Worm (Caenorhabditis elegans) whole organism, late embryonic: ENCODE data around the gene R12C12.6.
A peak's percentile ranks its signal among the peaks of the same experiment; 100 is the strongest.
"Not testable (repeated sequence)": the region's sequence is repeated elsewhere in the genome, so short reads cannot be mapped to it uniquely, and the experiment has no call there.

Source experiments
- C08G9.2 ChIP-seq: sonication (generic microtip); optimal IDR thresholded peaks from 2 replicates; lab custom pipeline; 2016; ENCODE audit warnings: mild to moderate bottlenecking, missing genetic modification characterization, moderate library complexity, missing compliant biosample characterization
- C38D4.7 ChIP-seq: fragments of 200-800 bp; sonication (Bioruptor generic); optimal IDR thresholded peaks from 2 replicates; lab custom pipeline; 2018; ENCODE audit warnings: mild to moderate bottlenecking, missing genetic modification characterization, moderate library complexity, missing compliant biosample characterization
- K02D7.2 ChIP-seq: sonication (generic microtip); optimal IDR thresholded peaks from 2 replicates; lab custom pipeline; 2017; ENCODE audit warnings: mild to moderate bottlenecking, missing genetic modification characterization, missing compliant biosample characterization
- T23F11.4 ChIP-seq: fragments of 200-800 bp; sonication (Bioruptor generic); optimal IDR thresholded peaks from 2 replicates; lab custom pipeline; 2018; ENCODE audit warnings: mild to moderate bottlenecking, missing genetic modification characterization, missing compliant biosample characterization
- Y22D7AL.16 ChIP-seq: sonication (generic microtip); optimal IDR thresholded peaks from 2 replicates; lab custom pipeline; 2016; ENCODE audit warnings: missing genetic modification characterization, missing compliant biosample characterization
- ahr-1 ChIP-seq: sonication (generic microtip); optimal IDR thresholded peaks from 2 replicates; lab custom pipeline; 2016; ENCODE audit warnings: missing genetic modification characterization, missing compliant biosample characterization
- ama-1 ChIP-seq: fragments of 150-350 bp; optimal IDR thresholded peaks from 2 replicates; lab custom pipeline; 2014
- ceh-18 ChIP-seq: sonication (generic microtip); optimal IDR thresholded peaks from 2 replicates; lab custom pipeline; 2016; ENCODE audit warnings: missing genetic modification characterization, missing compliant biosample characterization
- ceh-22 ChIP-seq: sonication (generic microtip); optimal IDR thresholded peaks from 2 replicates; lab custom pipeline; 2017; ENCODE audit warnings: missing biosample characterization, missing genetic modification characterization
- ceh-24 ChIP-seq: sonication (generic microtip); optimal IDR thresholded peaks from 2 replicates; lab custom pipeline; 2016; ENCODE audit warnings: mild to moderate bottlenecking, missing genetic modification characterization, missing compliant biosample characterization
- ceh-30 ChIP-seq: fragments of 150-350 bp; optimal IDR thresholded peaks from 2 replicates; lab custom pipeline; 2014; ENCODE audit warnings: missing biosample characterization, missing genetic modification characterization
- ceh-31 ChIP-seq: sonication (generic microtip); optimal IDR thresholded peaks from 2 replicates; lab custom pipeline; 2016; ENCODE audit warnings: missing genetic modification characterization, missing compliant biosample characterization
- ceh-48 ChIP-seq: sonication (generic microtip); optimal IDR thresholded peaks from 2 replicates; lab custom pipeline; 2016; ENCODE audit warnings: missing genetic modification characterization, inconsistent platforms, missing compliant biosample characterization
- ceh-9 ChIP-seq: sonication (generic microtip); optimal IDR thresholded peaks from 2 replicates; lab custom pipeline; 2016; ENCODE audit warnings: mild to moderate bottlenecking, missing genetic modification characterization, inconsistent platforms, missing compliant biosample characterization
- che-1 ChIP-seq: sonication (generic microtip); optimal IDR thresholded peaks from 2 replicates; lab custom pipeline; 2016; ENCODE audit warnings: mild to moderate bottlenecking, missing genetic modification characterization, missing compliant biosample characterization
- dve-1 ChIP-seq: sonication (generic microtip); optimal IDR thresholded peaks from 2 replicates; lab custom pipeline; 2017; ENCODE audit warnings: antibody characterized with exemption, mild to moderate bottlenecking, missing genetic modification characterization, missing compliant biosample characterization
- elt-2 ChIP-seq: sonication (generic microtip); optimal IDR thresholded peaks from 2 replicates; lab custom pipeline; 2016; ENCODE audit warnings: missing genetic modification reagents, missing genetic modification characterization, missing compliant biosample characterization
- elt-4 ChIP-seq: sonication (generic microtip); optimal IDR thresholded peaks from 2 replicates; lab custom pipeline; 2016; ENCODE audit warnings: missing genetic modification characterization, missing compliant biosample characterization
- ets-4 ChIP-seq: sonication (generic microtip); optimal IDR thresholded peaks from 2 replicates; lab custom pipeline; 2016; ENCODE audit warnings: missing genetic modification characterization, missing compliant biosample characterization
- fax-1 ChIP-seq: sonication (generic microtip); optimal IDR thresholded peaks from 2 replicates; lab custom pipeline; 2016; ENCODE audit warnings: missing genotype, missing genetic modification characterization, missing compliant biosample characterization
- fkh-10 ChIP-seq: fragments of 150-350 bp; optimal IDR thresholded peaks from 2 replicates; lab custom pipeline; 2014; ENCODE audit warnings: missing biosample characterization, missing genetic modification reagents, missing genetic modification characterization
- fkh-6 ChIP-seq: sonication (generic microtip); optimal IDR thresholded peaks from 2 replicates; lab custom pipeline; 2016; ENCODE audit warnings: missing genetic modification characterization, missing compliant biosample characterization
- gmeb-2 ChIP-seq: sonication (generic microtip); optimal IDR thresholded peaks from 2 replicates; lab custom pipeline; 2016; ENCODE audit warnings: missing genetic modification characterization, inconsistent platforms, missing compliant biosample characterization
- hlh-30 ChIP-seq: sonication (generic microtip); optimal IDR thresholded peaks from 2 replicates; lab custom pipeline; 2017; ENCODE audit warnings: antibody characterized with exemption, missing genetic modification characterization, missing compliant biosample characterization; ENCODE audit not compliant: insufficient read depth
- lim-6 ChIP-seq: sonication (generic microtip); optimal IDR thresholded peaks from 2 replicates; lab custom pipeline; 2016; ENCODE audit warnings: missing genetic modification characterization, missing compliant biosample characterization
- madf-2 ChIP-seq: sonication (generic microtip); optimal IDR thresholded peaks from 2 replicates; lab custom pipeline; 2017; ENCODE audit warnings: missing genetic modification characterization, missing compliant biosample characterization
- nhr-11 ChIP-seq: fragments of 150-350 bp; optimal IDR thresholded peaks from 2 replicates; lab custom pipeline; 2014; ENCODE audit warnings: missing biosample characterization, missing genetic modification characterization
- pag-3 ChIP-seq: sonication (generic microtip); optimal IDR thresholded peaks from 2 replicates; lab custom pipeline; 2016; ENCODE audit warnings: missing compliant biosample characterization, missing genetic modification characterization, borderline replicate concordance
- pat-9 ChIP-seq: fragments of 200-800 bp; sonication (Bioruptor generic); optimal IDR thresholded peaks from 2 replicates; lab custom pipeline; 2018; ENCODE audit warnings: mild to moderate bottlenecking, missing genetic modification characterization, moderate library complexity, missing compliant biosample characterization
- pax-1 ChIP-seq: fragments of 150-350 bp; optimal IDR thresholded peaks from 2 replicates; lab custom pipeline; 2014; ENCODE audit warnings: missing biosample characterization, missing genetic modification characterization
- syd-9 ChIP-seq: sonication (generic microtip); optimal IDR thresholded peaks from 2 replicates; lab custom pipeline; 2016; ENCODE audit warnings: mild to moderate bottlenecking, missing genetic modification characterization, moderate library complexity, missing compliant biosample characterization
- tbx-7 ChIP-seq: sonication (generic microtip); optimal IDR thresholded peaks from 2 replicates; lab custom pipeline; 2016; ENCODE audit warnings: missing genotype, missing genetic modification characterization, missing compliant biosample characterization
- unc-3 ChIP-seq, 2 experiments: fragments of 200-800 bp in 1 of 2; sonication (Bioruptor generic) in 1 of 2; sonication (generic microtip) in 1 of 2; conservative IDR thresholded peaks in 1 of 2; optimal IDR thresholded peaks in 1 of 2; 2 replicates each; pipeline versions ENCODE4 v1.3.6 to Lab custom; 2016 to 2022; ENCODE audit warnings: missing compliant biosample characterization in 2 of 2, missing genetic modification characterization in 2 of 2, missing genetic modification reagents in 1 of 2
- unc-42 ChIP-seq: sonication (generic microtip); optimal IDR thresholded peaks from 2 replicates; lab custom pipeline; 2016; ENCODE audit warnings: missing genotype, missing genetic modification characterization, missing compliant biosample characterization
- ztf-16 ChIP-seq: sonication (generic microtip); optimal IDR thresholded peaks from 2 replicates; lab custom pipeline; 2017; ENCODE audit warnings: missing genetic modification characterization, missing compliant biosample characterization

The R12C12.6 gene

ce11 chrII:6022596-6022995, 25.1 kb downstream of the R12C12.6 start:
- TF ChIP-seq che-1 = peak; percentile 2
- no peak for TF ChIP-seq ceh-9 (tag; lab: Kevin White, UChicago)
- no peak for TF ChIP-seq pat-9
- TF ChIP-seq C38D4.7 (GFP tag; lab: Kevin White, UChicago) = no peak
- TF ChIP-seq nhr-11 (tag; lab: Kevin White, UChicago) = no peak
- no peak for TF ChIP-seq ceh-24

- TF ChIP-seq madf-2 (tag; lab: Kevin White, UChicago) (no peak), elt-2 (no peak), ceh-22 (no peak), dve-1 (no peak), elt-4 (tag; lab: Kevin White, UChicago) (no peak), pax-1 (tag; lab: Kevin White, UChicago) (no peak), ceh-30 (tag; lab: Kevin White, UChicago) (no peak), lim-6 (tag; lab: Kevin White, UChicago) (no peak)
These were observed 27.3 kb downstream of the R12C12.6 start, which contains the start of gene ZK84.1 for ce11 chrII:6020353-6020752. Gene ZK84.1 (plus strand): TSS chrII:6020653.

DNA sequence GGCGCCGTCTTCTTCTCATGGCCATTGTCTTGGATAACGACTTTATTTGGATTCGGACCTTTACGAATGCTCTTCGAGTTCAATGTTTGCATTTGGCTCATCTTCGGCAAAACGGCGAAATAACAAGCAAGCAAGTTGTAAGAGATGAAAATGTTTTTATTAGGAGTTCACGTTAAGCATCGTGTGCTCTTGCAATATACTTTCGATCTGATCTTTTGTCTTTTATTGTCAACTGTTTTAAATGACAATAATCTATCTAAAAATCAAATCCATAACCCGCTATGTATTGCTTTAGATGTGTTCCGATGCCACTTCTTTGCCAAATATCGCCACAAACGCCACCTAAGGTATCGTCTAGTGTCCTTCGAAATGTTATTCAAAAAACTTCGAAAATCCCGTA, 31.3 kb downstream of the R12C12.6 start, which contains the start of gene ZK84.5:
TSS of gene ZK84.5 (minus strand) at position 101 of the 400 bp plus-strand sequence.
- no peak for TF ChIP-seq C38D4.7 (GFP tag; lab: Kevin White, UChicago)
- no peak for TF ChIP-seq C08G9.2 (tag; lab: Kevin White, UChicago)
- TF ChIP-seq K02D7.2 (tag; lab: Kevin White, UChicago) = no peak
- no peak for TF ChIP-seq unc-42 (tag; lab: Kevin White, UChicago)
- no peak for TF ChIP-seq Y22D7AL.16
- no peak for TF ChIP-seq ceh-30 (tag; lab: Kevin White, UChicago)
- no peak for TF ChIP-seq T23F11.4
- TF ChIP-seq ceh-31 = no peak
- no peak for TF ChIP-seq fax-1 (tag; lab: Kevin White, UChicago)
- TF ChIP-seq pag-3 (tag; lab: Kevin White, UChicago) = no peak
- TF ChIP-seq, all 69 proteins: peak for 0

DNA sequence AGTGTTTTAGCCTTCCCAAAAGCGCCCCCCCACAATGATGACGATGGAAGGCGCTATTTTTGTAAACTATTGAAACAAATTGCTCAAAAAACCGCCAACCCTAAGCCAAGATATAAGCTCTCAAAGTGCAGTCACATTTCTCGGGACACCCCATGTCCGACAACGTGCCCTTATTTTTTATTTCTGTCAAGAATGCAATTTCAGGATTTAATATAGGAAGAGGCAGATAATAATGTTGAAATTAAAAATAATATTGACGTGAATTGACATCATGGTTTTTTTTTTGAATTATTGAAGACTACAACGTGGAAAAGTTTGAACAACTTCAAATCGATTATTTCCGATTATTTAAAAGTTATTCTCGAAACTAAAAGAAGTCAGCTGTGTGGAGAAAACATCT, 33.6 kb downstream of the R12C12.6 start, which contains the start of gene ZK84.2:
TSS of gene ZK84.2 (plus strand) at position 301 of the 400 bp plus-strand sequence.
- not testable (repeated sequence) for TF ChIP-seq ceh-48 (tag; lab: Kevin White, UChicago); ceh-22; pat-9
- TF ChIP-seq, all 69 proteins: peak for 0; not testable (repeated sequence) for 69

ce11 chrII:6010544-6010943, 37.1 kb downstream of the R12C12.6 start, which contains the start of gene ins-20:
Gene ins-20 (plus strand): TSS chrII:6010844.
- TF ChIP-seq T23F11.4 (no peak), ahr-1 (tag; lab: Kevin White, UChicago) (no peak), pax-1 (tag; lab: Kevin White, UChicago) (no peak), unc-3 (GFP tag; conservative IDR thresholded peaks at IDR 0.05; lab: Robert Waterston, UW) (no peak), unc-3 (tag; optimal IDR thresholded peaks at IDR 0.05; lab: Kevin White, UChicago) (no peak), ceh-24 (no peak), gmeb-2 (no peak), ets-4 (tag; lab: Kevin White, UChicago) (no peak), ztf-16 (tag; lab: Kevin White, UChicago) (no peak), ama-1 (lab: Kevin White, UChicago) (no peak), syd-9 (tag; lab: Kevin White, UChicago) (no peak), ceh-18 (no peak), tbx-7 (tag; lab: Kevin White, UChicago) (no peak), fkh-6 (tag; lab: Kevin White, UChicago) (no peak)
- TF ChIP-seq, all 69 proteins: peak for 0

DNA sequence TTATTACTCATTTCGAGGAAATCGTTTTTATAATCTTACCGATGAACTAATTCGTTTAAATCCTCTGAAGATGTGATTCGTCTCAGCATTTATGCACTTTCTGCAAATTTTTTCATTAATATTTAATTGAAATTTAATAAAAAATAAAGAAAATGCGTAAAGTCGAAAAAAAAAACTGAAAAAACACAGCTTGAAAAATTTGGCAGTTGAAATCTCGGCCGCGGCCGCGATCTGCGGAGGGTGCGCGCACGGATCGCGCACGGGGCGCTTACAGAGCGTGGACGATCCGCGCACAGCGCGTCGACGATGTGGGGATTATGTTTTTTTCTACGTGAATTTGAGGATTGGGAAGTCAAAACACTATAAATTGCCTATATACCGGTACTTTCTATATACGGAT, 38.8 kb downstream of the R12C12.6 start, which contains the start of gene ZK84.4:
TSS of gene ZK84.4 (minus strand) at position 101 of the 400 bp plus-strand sequence.
- TF ChIP-seq ceh-30 (tag; lab: Kevin White, UChicago); fkh-10 (GFP tag; lab: Kevin White, UChicago); hlh-30 (tag; lab: Kevin White, UChicago): not testable (repeated sequence)
